Fruit fly (Drosophila melanogaster): ENCODE data around the gene CG4042.

CG4042 gene

DNA sequence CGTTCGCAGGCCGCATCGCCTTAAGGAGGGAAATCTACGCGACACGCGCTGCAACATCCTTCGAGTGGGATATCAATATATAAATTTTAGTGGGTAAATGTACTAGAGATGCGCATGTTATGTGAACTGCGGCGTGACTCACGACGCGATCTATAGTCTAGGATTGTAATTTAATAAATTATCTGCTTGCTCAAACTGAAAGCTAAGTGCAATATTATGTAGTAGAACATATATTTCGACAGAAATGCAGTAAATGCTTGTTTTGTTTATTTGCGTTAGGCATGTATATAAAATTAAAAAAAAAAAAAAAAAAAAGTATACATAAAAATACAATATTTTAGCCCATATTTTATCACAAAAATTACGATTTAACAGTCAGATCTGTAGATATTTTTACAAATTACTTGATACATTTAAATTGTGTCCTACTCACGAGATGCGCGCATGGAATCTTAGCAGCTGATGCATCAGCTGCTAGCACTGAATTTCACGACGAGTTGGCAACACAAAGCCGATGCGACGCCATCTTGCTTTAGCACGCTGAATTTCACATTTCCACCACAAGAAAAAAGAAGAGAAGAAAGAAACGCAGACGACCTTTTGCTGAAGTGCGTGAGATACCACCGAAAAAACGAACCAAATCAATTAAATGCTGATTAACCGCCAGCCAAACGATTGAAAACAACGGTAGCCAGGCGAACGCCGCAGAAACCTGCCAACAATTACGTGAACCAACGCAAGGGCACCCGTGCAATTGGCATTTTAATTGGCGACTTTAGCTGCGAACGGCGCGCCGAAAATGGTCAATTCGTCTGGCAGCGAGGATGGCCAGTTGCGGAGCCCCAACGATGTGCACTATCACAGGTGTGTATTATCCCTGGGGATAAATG is at the start of gene CG4042, which contains the start of gene Pitslre (continued):
- TF ChIP-seq CG10979 (tag; optimal IDR thresholded peaks at IDR 0.05) (peak; percentile 10), Trl (optimal IDR thresholded peaks at IDR 0.05) (no peak), Trl (GFP tag; optimal IDR thresholded peaks at IDR 0.05) (no peak), CG18262 (tag; optimal IDR thresholded peaks at IDR 0.05) (peak; percentile 28), wor (GFP tag; IDR thresholded peaks at IDR 0.05) (no peak), nau (GFP tag; optimal IDR thresholded peaks at IDR 0.05) (no peak), fu2 (GFP tag; optimal IDR thresholded peaks at IDR 0.05) (no peak), insv (GFP tag; optimal IDR thresholded peaks at IDR 0.05) (no peak), ken (GFP tag; IDR thresholded peaks at IDR 0.05) (no peak), Ptx1 (GFP tag; IDR thresholded peaks at IDR 0.05) (0 out of 2 replicates have a peak, but pooled peaks have one; percentile 15), Hr78 (GFP tag; optimal IDR thresholded peaks at IDR 0.05) (no peak), lab (GFP tag; optimal IDR thresholded peaks at IDR 0.05) (peak; percentile 17), CG6791 (GFP tag; IDR thresholded peaks at IDR 0.05; ENCODE audit: partially characterized antibody) (0 out of 3 replicates have a peak, but pooled peaks have one; percentile 54), stc (GFP tag; IDR thresholded peaks at IDR 0.05) (no peak), CG10565 (GFP tag; optimal IDR thresholded peaks at IDR 0.05) (no peak), Ravus (GFP tag; IDR thresholded peaks at IDR 0.05) (no peak), zf30C (GFP tag; optimal IDR thresholded peaks at IDR 0.05) (no peak), CG10654 (GFP tag; optimal IDR thresholded peaks at IDR 0.05) (peak; percentile 55), chn (GFP tag; optimal IDR thresholded peaks at IDR 0.05) (peak; percentile 29), fd102C (GFP tag; optimal IDR thresholded peaks at IDR 0.05) (no peak), CG10321 (GFP tag; IDR thresholded peaks at IDR 0.05) (no peak), Fer3 (tag; optimal IDR thresholded peaks at IDR 0.05) (no peak), Neu2 (GFP tag; optimal IDR thresholded peaks at IDR 0.05; ENCODE audit: borderline replicate concordance) (no peak), E2f2 (GFP tag; IDR thresholded peaks at IDR 0.05) (no peak), Oli (tag; optimal IDR thresholded peaks at IDR 0.05) (peak; percentile 28), Abd-B (GFP tag; optimal IDR thresholded peaks at IDR 0.05) (no peak), chif (GFP tag; optimal IDR thresholded peaks at IDR 0.05) (no peak), CG12942 (GFP tag; optimal IDR thresholded peaks at IDR 0.05) (peak; percentile 29), Hr51 (GFP tag; optimal IDR thresholded peaks at IDR 0.05) (peak; percentile 19 to 40), Sry-β (GFP tag; optimal IDR thresholded peaks at IDR 0.05) (no peak), sima (GFP tag; optimal IDR thresholded peaks at IDR 0.05) (no peak), CG13287 (GFP tag; IDR thresholded peaks at IDR 0.05; ENCODE audit: partially characterized antibody) (peak; percentile 81), CG11695 (GFP tag; IDR thresholded peaks at IDR 0.05) (peak; percentile 49; the same call in 1 of the 3 replicates), sr (GFP tag; IDR thresholded peaks at IDR 0.05) (no peak), CG15479 (GFP tag; optimal IDR thresholded peaks at IDR 0.05) (no peak), Atf-2 (GFP tag; optimal IDR thresholded peaks at IDR 0.05) (no peak), CG3847 (GFP tag; IDR thresholded peaks at IDR 0.05) (peak; percentile 33), CG7372 (GFP tag; IDR thresholded peaks at IDR 0.05) (no peak), tup (GFP tag; optimal IDR thresholded peaks at IDR 0.05) (no peak), zen (tag; optimal IDR thresholded peaks at IDR 0.05) (no peak), CG6689 (GFP tag; IDR thresholded peaks at IDR 0.05) (peak; percentile 65), CG2889 (GFP tag; IDR thresholded peaks at IDR 0.05) (no peak), ato (GFP tag; IDR thresholded peaks at IDR 0.05; ENCODE audit: partially characterized antibody) (peak; percentile 21; the same call in 1 of the 2 replicates), eyg (GFP tag; optimal IDR thresholded peaks at IDR 0.05) (no peak), CG3065 (GFP tag; optimal IDR thresholded peaks at IDR 0.05) (no peak), CG6765 (GFP tag; optimal IDR thresholded peaks at IDR 0.05) (no peak), Hey (tag; optimal IDR thresholded peaks at IDR 0.05) (no peak), dysf (GFP tag; IDR thresholded peaks at IDR 0.05) (peak; percentile 36; the same call in 1 of the 3 replicates), CG6175 (GFP tag; IDR thresholded peaks at IDR 0.05) (no peak)

Data from whole organism, embryonic.